Worm (Caenorhabditis elegans) whole organism, late embryonic: ENCODE results near the gene ran-1.

Experiments used
- C08G9.2 ChIP-seq: sonication (generic microtip); optimal IDR thresholded peaks from 2 replicates; lab custom pipeline; 2016; ENCODE audit warnings: mild to moderate bottlenecking, missing genetic modification characterization, moderate library complexity, missing compliant biosample characterization
- C38D4.7 ChIP-seq: fragments of 200-800 bp; sonication (Bioruptor generic); optimal IDR thresholded peaks from 2 replicates; lab custom pipeline; 2018; ENCODE audit warnings: mild to moderate bottlenecking, missing genetic modification characterization, moderate library complexity, missing compliant biosample characterization
- K02D7.2 ChIP-seq: sonication (generic microtip); optimal IDR thresholded peaks from 2 replicates; lab custom pipeline; 2017; ENCODE audit warnings: mild to moderate bottlenecking, missing genetic modification characterization, missing compliant biosample characterization
- T23F11.4 ChIP-seq: fragments of 200-800 bp; sonication (Bioruptor generic); optimal IDR thresholded peaks from 2 replicates; lab custom pipeline; 2018; ENCODE audit warnings: mild to moderate bottlenecking, missing genetic modification characterization, missing compliant biosample characterization
- Y22D7AL.16 ChIP-seq: sonication (generic microtip); optimal IDR thresholded peaks from 2 replicates; lab custom pipeline; 2016; ENCODE audit warnings: missing genetic modification characterization, missing compliant biosample characterization
- ahr-1 ChIP-seq: sonication (generic microtip); optimal IDR thresholded peaks from 2 replicates; lab custom pipeline; 2016; ENCODE audit warnings: missing genetic modification characterization, missing compliant biosample characterization
- ama-1 ChIP-seq: fragments of 150-350 bp; optimal IDR thresholded peaks from 2 replicates; lab custom pipeline; 2014
- ceh-19 ChIP-seq: fragments of 200-800 bp; sonication (Bioruptor generic); optimal IDR thresholded peaks from 2 replicates; lab custom pipeline; 2018; ENCODE audit warnings: mild to moderate bottlenecking, missing genetic modification characterization, missing compliant biosample characterization
- ceh-22 ChIP-seq: sonication (generic microtip); optimal IDR thresholded peaks from 2 replicates; lab custom pipeline; 2017; ENCODE audit warnings: missing biosample characterization, missing genetic modification characterization
- ceh-24 ChIP-seq: sonication (generic microtip); optimal IDR thresholded peaks from 2 replicates; lab custom pipeline; 2016; ENCODE audit warnings: mild to moderate bottlenecking, missing genetic modification characterization, missing compliant biosample characterization
- ceh-30 ChIP-seq: fragments of 150-350 bp; optimal IDR thresholded peaks from 2 replicates; lab custom pipeline; 2014; ENCODE audit warnings: missing biosample characterization, missing genetic modification characterization
- ceh-45 ChIP-seq: fragments of 200-800 bp; sonication (Bioruptor generic); IDR thresholded peaks from 2 replicates; pipeline ENCODE4 v1.3.6; 2022; ENCODE audit warnings: missing genetic modification reagents, missing genetic modification characterization, missing compliant biosample characterization
- ceh-48 ChIP-seq: sonication (generic microtip); optimal IDR thresholded peaks from 2 replicates; lab custom pipeline; 2016; ENCODE audit warnings: missing genetic modification characterization, inconsistent platforms, missing compliant biosample characterization
- che-1 ChIP-seq: sonication (generic microtip); optimal IDR thresholded peaks from 2 replicates; lab custom pipeline; 2016; ENCODE audit warnings: mild to moderate bottlenecking, missing genetic modification characterization, missing compliant biosample characterization
- elt-2 ChIP-seq: sonication (generic microtip); optimal IDR thresholded peaks from 2 replicates; lab custom pipeline; 2016; ENCODE audit warnings: missing genetic modification reagents, missing genetic modification characterization, missing compliant biosample characterization
- elt-4 ChIP-seq: sonication (generic microtip); optimal IDR thresholded peaks from 2 replicates; lab custom pipeline; 2016; ENCODE audit warnings: missing genetic modification characterization, missing compliant biosample characterization
- ets-4 ChIP-seq: sonication (generic microtip); optimal IDR thresholded peaks from 2 replicates; lab custom pipeline; 2016; ENCODE audit warnings: missing genetic modification characterization, missing compliant biosample characterization
- eyg-1 ChIP-seq: sonication (generic microtip); optimal IDR thresholded peaks from 2 replicates; lab custom pipeline; 2016; ENCODE audit warnings: missing genotype, missing genetic modification characterization, missing compliant biosample characterization
- fax-1 ChIP-seq: sonication (generic microtip); optimal IDR thresholded peaks from 2 replicates; lab custom pipeline; 2016; ENCODE audit warnings: missing genotype, missing genetic modification characterization, missing compliant biosample characterization
- fkh-10 ChIP-seq: fragments of 150-350 bp; optimal IDR thresholded peaks from 2 replicates; lab custom pipeline; 2014; ENCODE audit warnings: missing biosample characterization, missing genetic modification reagents, missing genetic modification characterization
- fkh-6 ChIP-seq: sonication (generic microtip); optimal IDR thresholded peaks from 2 replicates; lab custom pipeline; 2016; ENCODE audit warnings: missing genetic modification characterization, missing compliant biosample characterization
- hlh-13 ChIP-seq: fragments of 200-800 bp; sonication (Bioruptor generic); optimal IDR thresholded peaks from 2 replicates; lab custom pipeline; 2018; ENCODE audit warnings: mild to moderate bottlenecking, missing genetic modification characterization, missing compliant biosample characterization
- hlh-30 ChIP-seq: sonication (generic microtip); optimal IDR thresholded peaks from 2 replicates; lab custom pipeline; 2017; ENCODE audit warnings: antibody characterized with exemption, missing genetic modification characterization, missing compliant biosample characterization; ENCODE audit not compliant: insufficient read depth
- hlh-8 ChIP-seq: sonication (generic microtip); optimal IDR thresholded peaks from 2 replicates; lab custom pipeline; 2016; ENCODE audit warnings: missing genotype, missing genetic modification characterization, missing compliant biosample characterization
- madf-2 ChIP-seq: sonication (generic microtip); optimal IDR thresholded peaks from 2 replicates; lab custom pipeline; 2017; ENCODE audit warnings: missing genetic modification characterization, missing compliant biosample characterization
- mec-3 ChIP-seq: sonication (generic microtip); optimal IDR thresholded peaks from 2 replicates; lab custom pipeline; 2016; ENCODE audit warnings: borderline replicate concordance, missing genetic modification characterization, missing compliant biosample characterization
- nfya-1 ChIP-seq: sonication (generic microtip); optimal IDR thresholded peaks from 2 replicates; lab custom pipeline; 2017; ENCODE audit warnings: missing genetic modification characterization, mild to moderate bottlenecking, missing compliant biosample characterization, antibody characterized with exemption, moderate library complexity
- nhr-11 ChIP-seq: fragments of 150-350 bp; optimal IDR thresholded peaks from 2 replicates; lab custom pipeline; 2014; ENCODE audit warnings: missing biosample characterization, missing genetic modification characterization
- nhr-232 ChIP-seq: sonication (generic microtip); optimal IDR thresholded peaks from 2 replicates; lab custom pipeline; 2016; ENCODE audit warnings: missing genetic modification characterization, missing compliant biosample characterization
- odd-2 ChIP-seq: sonication (generic microtip); optimal IDR thresholded peaks from 2 replicates; lab custom pipeline; 2017; ENCODE audit warnings: antibody characterized with exemption, mild to moderate bottlenecking, missing genetic modification characterization, missing compliant biosample characterization
- pag-3 ChIP-seq: sonication (generic microtip); optimal IDR thresholded peaks from 2 replicates; lab custom pipeline; 2016; ENCODE audit warnings: missing compliant biosample characterization, missing genetic modification characterization, borderline replicate concordance
- pat-9 ChIP-seq: fragments of 200-800 bp; sonication (Bioruptor generic); optimal IDR thresholded peaks from 2 replicates; lab custom pipeline; 2018; ENCODE audit warnings: mild to moderate bottlenecking, missing genetic modification characterization, moderate library complexity, missing compliant biosample characterization
- pax-1 ChIP-seq: fragments of 150-350 bp; optimal IDR thresholded peaks from 2 replicates; lab custom pipeline; 2014; ENCODE audit warnings: missing biosample characterization, missing genetic modification characterization
- pha-2 ChIP-seq: sonication (generic microtip); optimal IDR thresholded peaks from 2 replicates; lab custom pipeline; 2017; ENCODE audit warnings: mild to moderate bottlenecking, missing genetic modification characterization, missing compliant biosample characterization
- pha-4 ChIP-seq: fragments of 150-350 bp; optimal IDR thresholded peaks from 2 replicates; lab custom pipeline; 2018; ENCODE audit warnings: missing biosample characterization, missing genetic modification reagents, missing genetic modification characterization
- pqm-1 ChIP-seq: sonication (generic microtip); optimal IDR thresholded peaks from 2 replicates; lab custom pipeline; 2016; ENCODE audit warnings: missing genetic modification characterization, missing compliant biosample characterization
- tbx-7 ChIP-seq: sonication (generic microtip); optimal IDR thresholded peaks from 2 replicates; lab custom pipeline; 2016; ENCODE audit warnings: missing genotype, missing genetic modification characterization, missing compliant biosample characterization
- ttx-3 ChIP-seq: sonication (generic microtip); optimal IDR thresholded peaks from 2 replicates; lab custom pipeline; 2016; ENCODE audit warnings: missing genetic modification reagents, missing genetic modification characterization, missing compliant biosample characterization
- unc-42 ChIP-seq: sonication (generic microtip); optimal IDR thresholded peaks from 2 replicates; lab custom pipeline; 2016; ENCODE audit warnings: missing genotype, missing genetic modification characterization, missing compliant biosample characterization
- unc-55 ChIP-seq: sonication (generic microtip); optimal IDR thresholded peaks from 2 replicates; lab custom pipeline; 2017; ENCODE audit warnings: missing biosample characterization, missing genetic modification reagents, missing genetic modification characterization
- unc-86 ChIP-seq: sonication (generic microtip); optimal IDR thresholded peaks from 2 replicates; lab custom pipeline; 2016; ENCODE audit warnings: missing genetic modification characterization, missing compliant biosample characterization
- zip-5 ChIP-seq: sonication (generic microtip); optimal IDR thresholded peaks from 2 replicates; lab custom pipeline; 2016; ENCODE audit warnings: missing genetic modification characterization, missing compliant biosample characterization

Gene ran-1

DNA sequence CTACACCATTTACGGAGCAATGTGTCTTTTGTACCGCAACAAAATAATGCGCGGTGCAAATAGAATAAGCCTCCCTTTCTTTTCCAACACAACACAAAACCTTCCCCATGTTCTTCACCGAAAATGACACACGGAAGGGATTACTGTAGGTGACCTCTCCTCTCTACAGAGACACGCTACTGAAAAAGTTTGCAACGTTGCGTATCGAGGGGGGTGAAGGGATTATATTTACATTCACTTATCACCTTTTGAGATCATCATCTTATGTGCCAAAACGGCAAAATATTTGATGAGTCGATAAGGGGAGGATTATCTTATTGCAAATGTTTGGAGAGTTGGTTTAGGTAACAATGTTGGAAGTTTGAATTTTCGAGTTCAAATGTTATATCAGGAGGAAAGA, 35.5 kb upstream of the ran-1 start:
- no peak for TF ChIP-seq K02D7.2 (tag; lab: Kevin White, UChicago)
- peak; percentile 96 for TF ChIP-seq pax-1 (tag; lab: Kevin White, UChicago)

DNA sequence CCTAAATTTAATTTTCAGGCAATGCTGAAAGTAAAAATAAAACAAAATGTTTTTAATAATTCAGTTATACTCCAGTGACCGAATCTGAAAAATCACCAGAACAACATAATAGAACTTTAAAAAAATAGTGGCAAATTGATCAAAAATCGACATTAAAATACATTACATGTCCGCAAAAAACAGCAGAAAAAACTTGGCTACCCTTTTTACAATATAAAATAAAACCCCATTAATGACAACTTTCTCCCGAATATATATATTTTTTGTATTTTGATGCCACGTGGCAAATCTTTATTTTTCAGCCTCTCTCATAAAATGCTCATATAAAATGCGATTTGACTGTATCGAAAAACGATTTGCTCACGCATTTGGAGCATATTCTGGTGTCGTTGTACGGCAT, 34.0 kb upstream of the ran-1 start, which contains the start of gene ptr-19:
ptr-19 (plus strand) TSS at position 301 of the 400 bp plus-strand sequence.
- no peak for TF ChIP-seq ttx-3 (tag; lab: Kevin White, UChicago)
- TF ChIP-seq hlh-13: no peak
- TF ChIP-seq ceh-48 (tag; lab: Kevin White, UChicago): no peak
- TF ChIP-seq mec-3 (tag; lab: Kevin White, UChicago): no peak
- TF ChIP-seq pat-9 (tag; lab: Kevin White, UChicago): no peak
- no peak for TF ChIP-seq ceh-22 (tag; lab: Kevin White, UChicago)
- no peak for TF ChIP-seq C08G9.2 (tag; lab: Kevin White, UChicago)
- no peak for TF ChIP-seq hlh-30 (tag; lab: Kevin White, UChicago)
- TF ChIP-seq C38D4.7 (GFP tag; lab: Kevin White, UChicago): no peak
- no peak for TF ChIP-seq madf-2 (tag; lab: Kevin White, UChicago)
- TF ChIP-seq ceh-45 (GFP tag; lab: Robert Waterston, UW): no peak
- no peak for TF ChIP-seq ama-1
- no peak for TF ChIP-seq nfya-1 (tag; lab: Kevin White, UChicago)
- no peak for TF ChIP-seq ceh-30 (tag; lab: Kevin White, UChicago)
- no peak for TF ChIP-seq Y22D7AL.16
- no peak for TF ChIP-seq pha-2
- TF ChIP-seq fax-1: no peak

DNA sequence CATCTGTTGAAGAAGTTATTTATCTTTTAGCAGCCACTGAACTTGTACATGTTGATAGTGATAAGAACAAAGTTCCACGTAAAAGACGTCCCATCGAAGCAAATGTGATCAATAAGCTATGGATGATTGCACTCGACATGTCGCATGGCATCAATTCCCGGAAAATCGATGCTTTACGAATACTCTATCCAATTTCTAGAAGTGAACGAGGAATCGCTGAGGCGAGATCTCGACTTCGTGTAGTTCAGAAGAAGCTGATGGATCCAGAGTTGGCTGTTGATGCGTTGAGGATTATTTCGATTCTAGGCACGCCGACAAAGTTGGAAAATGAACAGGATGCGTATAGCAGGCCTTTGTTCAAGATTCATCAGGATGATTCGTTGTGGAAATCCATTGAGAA, 22.2 kb upstream of the ran-1 start:
- TF ChIP-seq ceh-45 (GFP tag; lab: Robert Waterston, UW) (no peak), T23F11.4 (no peak)

DNA sequence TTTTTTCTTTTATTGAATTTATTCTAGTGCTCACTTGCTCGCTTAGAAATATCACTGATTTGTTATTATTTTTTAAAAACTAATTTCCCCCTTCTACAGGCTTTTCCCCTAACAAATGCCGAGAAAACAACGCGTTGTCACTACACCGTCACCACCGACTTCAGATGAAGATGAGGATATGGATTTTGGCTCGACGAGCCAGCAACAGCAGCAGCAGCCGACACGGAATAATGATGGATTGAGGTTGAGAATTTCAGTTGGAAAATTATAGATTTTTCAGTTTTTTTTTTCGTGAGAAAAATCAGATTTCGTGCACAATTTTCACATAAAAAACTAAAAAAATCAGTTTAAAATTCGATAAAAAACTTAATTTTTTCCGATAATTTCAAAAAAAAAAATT, 15.5 kb upstream of the ran-1 start, which contains the start of gene dpy-28:
dpy-28 (plus strand) TSS at position 100 of the 400 bp plus-strand sequence.
- TF ChIP-seq madf-2 (tag; lab: Kevin White, UChicago) (no peak), hlh-8 (tag; lab: Kevin White, UChicago) (no peak), elt-2 (no peak), ceh-19 (GFP tag; lab: Kevin White, UChicago) (no peak), pqm-1 (no peak), ceh-24 (tag; lab: Kevin White, UChicago) (no peak)

DNA sequence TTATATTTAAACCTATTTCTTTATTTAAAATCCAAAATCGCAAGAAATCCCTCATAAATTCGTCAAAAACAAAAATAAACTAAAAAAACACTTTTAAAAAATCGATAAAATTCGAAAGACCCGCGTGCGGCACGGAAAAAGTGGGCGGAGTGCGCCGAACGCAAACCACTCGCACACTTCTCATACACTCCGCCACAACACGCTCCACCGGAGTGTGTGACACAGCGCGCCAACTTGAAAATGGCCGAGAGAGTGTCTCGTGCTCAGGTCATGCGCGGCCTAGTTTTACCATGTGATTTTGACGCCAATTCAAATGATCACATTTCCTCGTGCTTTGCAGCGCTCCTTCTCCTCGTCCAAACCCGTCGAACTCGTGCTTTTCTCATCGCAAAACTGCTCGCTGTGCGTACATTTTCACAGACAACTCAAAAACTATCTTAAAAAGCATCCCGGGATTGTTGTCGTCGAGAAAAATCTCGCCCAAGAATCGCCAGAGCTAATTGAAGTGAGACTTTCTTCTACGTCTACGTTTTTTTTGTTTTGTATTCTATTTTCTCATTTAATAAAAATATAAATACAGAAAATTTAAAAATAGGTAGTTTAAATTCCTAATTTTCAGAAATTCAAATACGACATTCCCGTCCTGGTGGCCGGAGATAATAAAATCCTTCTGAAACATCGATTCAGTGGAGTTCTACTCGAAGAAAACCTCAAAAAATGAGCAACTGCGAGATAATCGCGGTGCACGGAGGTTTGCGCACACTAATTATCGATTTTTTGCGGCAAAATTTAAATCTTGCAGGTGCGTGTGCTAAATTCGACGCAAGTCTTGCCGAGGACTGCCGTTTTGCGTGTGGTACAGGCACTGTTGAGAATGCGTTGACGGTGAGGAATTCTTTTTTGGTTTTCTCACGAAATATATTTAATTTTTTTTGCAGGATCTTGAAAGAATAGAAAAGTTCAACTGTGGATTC, 11.8 kb upstream of the ran-1 start, which contains the start of gene tasp-1:
tasp-1 (plus strand) TSS at position 258 of the 974 bp plus-strand sequence.
- TF ChIP-seq nfya-1 (tag; lab: Kevin White, UChicago): peak; percentile 99
- TF ChIP-seq zip-5 (tag; lab: Kevin White, UChicago): peak; percentile 90
- TF ChIP-seq tbx-7 (tag; lab: Kevin White, UChicago): peak; percentile 91
- peak; percentile 29 for TF ChIP-seq odd-2 (tag; lab: Kevin White, UChicago)
- peak; percentile 95 for TF ChIP-seq pag-3 (tag; lab: Kevin White, UChicago)
- TF ChIP-seq fkh-10 (GFP tag; lab: Kevin White, UChicago): peak; percentile 94
- TF ChIP-seq fkh-6 (tag; lab: Kevin White, UChicago): peak; percentile 87
- peak; percentile 100 for TF ChIP-seq hlh-30 (tag; lab: Kevin White, UChicago)
- TF ChIP-seq elt-4 (tag; lab: Kevin White, UChicago): peak; percentile 26
- TF ChIP-seq pha-2: peak; percentile 90
- TF ChIP-seq ttx-3 (tag; lab: Kevin White, UChicago): peak; percentile 89
- peak; percentile 88 for TF ChIP-seq pax-1 (tag; lab: Kevin White, UChicago)
- TF ChIP-seq unc-55 (GFP tag; lab: Kevin White, UChicago): peak; percentile 93
- TF ChIP-seq ets-4 (tag; lab: Kevin White, UChicago): peak; percentile 99
- peak; percentile 100 for TF ChIP-seq unc-42 (tag; lab: Kevin White, UChicago)
- peak; percentile 89 for TF ChIP-seq nhr-11 (tag; lab: Kevin White, UChicago)
- peak; percentile 94 for TF ChIP-seq eyg-1
- TF ChIP-seq unc-86: peak; percentile 99
- TF ChIP-seq pat-9 (tag; lab: Kevin White, UChicago): peak; percentile 98
- TF ChIP-seq C08G9.2 (tag; lab: Kevin White, UChicago): peak; percentile 98
- peak; percentile 99 for TF ChIP-seq pqm-1
- TF ChIP-seq che-1: peak; percentile 83
- TF ChIP-seq fax-1: peak; percentile 92
- TF ChIP-seq nhr-232 (tag; lab: Kevin White, UChicago): peak; percentile 62
- peak; percentile 97 for TF ChIP-seq ahr-1 (tag; lab: Kevin White, UChicago)
- TF ChIP-seq pha-4 (tag; lab: Kevin White, UChicago): no peak
